Worm (Caenorhabditis elegans): Measurements from ENCODE around the gene dlg-1.

ce11 chrX:5505148-5505547, 25.6 kb downstream of the dlg-1 start, which contains the start of gene T23F2.2:
- TF ChIP-seq rpc-1 (optimal IDR thresholded peaks at IDR 0.05) (no peak), rpc-1 (tag; optimal IDR thresholded peaks at IDR 0.05) (no peak), efl-1 (GFP tag; optimal IDR thresholded peaks at IDR 0.05) (no peak), B0019.2 (GFP tag; conservative IDR thresholded peaks at IDR 0.05) (no peak), let-526 (GFP tag; IDR thresholded peaks at IDR 0.05) (no peak)

Measured in whole organism, young adult.